Fruit fly (Drosophila melanogaster) whole organism, pupa: ENCODE data around the gene strat.

Experiments
- CG13204 ChIP-seq: fragments of 200-800 bp; sonication (Bioruptor generic); optimal IDR thresholded peaks from 2 replicates; lab custom pipeline; 2018; ENCODE audit warnings: missing biosample characterization, mild to moderate bottlenecking, missing genetic modification characterization, moderate library complexity
- CG14655 ChIP-seq: fragments of 200-800 bp; sonication (Bioruptor generic); optimal IDR thresholded peaks from 3 replicates; lab custom pipeline; 2017; ENCODE audit warnings: mild to moderate bottlenecking, missing biosample characterization, missing genetic modification reagents, missing genetic modification characterization
- CG34367 ChIP-seq: fragments of 200-800 bp; sonication (Bioruptor generic); optimal IDR thresholded peaks from 2 replicates; lab custom pipeline; 2018; ENCODE audit warnings: missing biosample characterization, mild to moderate bottlenecking, missing genetic modification characterization
- CG4496 ChIP-seq: fragments of 200-800 bp; sonication (Bioruptor generic); IDR thresholded peaks from 3 replicates; pipeline ENCODE4 v1.3.6; 2022; ENCODE audit warnings: missing biosample characterization, missing genetic modification characterization
- CG9948 ChIP-seq: fragments of 200-800 bp; sonication (Bioruptor generic); optimal IDR thresholded peaks from 2 replicates; lab custom pipeline; 2018; ENCODE audit warnings: missing biosample characterization, mild to moderate bottlenecking, missing genetic modification characterization, moderate library complexity
- EcR ChIP-seq: fragments of 200-800 bp; sonication (Bioruptor generic); optimal IDR thresholded peaks from 3 replicates; lab custom pipeline; 2019; ENCODE audit warnings: missing biosample characterization, missing genetic modification characterization, mild to moderate bottlenecking, moderate library complexity, missing genetic modification reagents
- rn ChIP-seq: fragments of 200-800 bp; sonication (Bioruptor generic); IDR thresholded peaks from 2 replicates; pipeline ENCODE4 v1.3.6; 2022; ENCODE audit warnings: missing biosample characterization, missing genetic modification characterization

dm6 chr2L:8305409-8305808 is 14.7 kb upstream of the strat start, which contains the start of gene CG7840:
- no peak for TF ChIP-seq CG14655 (GFP tag; lab: Kevin White, UChicago)
- TF ChIP-seq CG34367, result no peak
- TF ChIP-seq CG13204, result no peak
- no peak for TF ChIP-seq CG9948 (tag; lab: Kevin White, UChicago)
- TF ChIP-seq CG4496, result no peak
- no peak for TF ChIP-seq EcR (GFP tag; lab: Kevin White, UChicago)
- TF ChIP-seq rn (GFP tag; lab: Robert Waterston, UW), result no peak
